Worm (Caenorhabditis elegans) whole organism, young adult: ENCODE data around the gene F01E11.3.

Source experiments
- B0019.2 ChIP-seq: fragments of 200-800 bp; sonication (Bioruptor generic); conservative IDR thresholded peaks from 2 replicates; pipeline ENCODE4 v1.3.6; 2022; ENCODE audit warnings: missing genetic modification reagents, missing genetic modification characterization, missing compliant biosample characterization
- B0261.1 ChIP-seq: sonication (generic microtip); optimal IDR thresholded peaks from 2 replicates; lab custom pipeline; 2016; ENCODE audit warnings: mild to moderate bottlenecking, missing genetic modification characterization, moderate library complexity, missing compliant biosample characterization
- C17E4.6 ChIP-seq: fragments of 200-800 bp; sonication (Bioruptor generic); IDR thresholded peaks from 2 replicates; pipeline ENCODE4 v1.3.6; 2022; ENCODE audit warnings: missing genetic modification reagents, missing genetic modification characterization, missing compliant biosample characterization
- D2030.7 ChIP-seq: fragments of 200-800 bp; sonication (Bioruptor generic); IDR thresholded peaks from 2 replicates; pipeline ENCODE4 v1.3.6; 2022; ENCODE audit warnings: missing genetic modification reagents, missing genetic modification characterization, missing compliant biosample characterization
- F33H1.4 ChIP-seq: fragments of 200-800 bp; sonication (Bioruptor generic); IDR thresholded peaks from 2 replicates; pipeline ENCODE4 v1.3.6; 2022; ENCODE audit warnings: missing genetic modification reagents, missing genetic modification characterization, missing compliant biosample characterization
- F57C9.4 ChIP-seq: sonication (generic microtip); optimal IDR thresholded peaks from 2 replicates; lab custom pipeline; 2017; ENCODE audit warnings: mild to moderate bottlenecking, missing genetic modification characterization, missing compliant biosample characterization
- K12H6.12 ChIP-seq: fragments of 200-800 bp; sonication (Bioruptor generic); optimal IDR thresholded peaks from 2 replicates; lab custom pipeline; 2018; ENCODE audit warnings: mild to moderate bottlenecking, missing genetic modification characterization, missing compliant biosample characterization
- T26A5.8 ChIP-seq: sonication (generic microtip); optimal IDR thresholded peaks from 2 replicates; lab custom pipeline; 2016; ENCODE audit warnings: missing genetic modification characterization, missing compliant biosample characterization
- Y53F4B.3 ChIP-seq: fragments of 200-800 bp; sonication (Bioruptor generic); IDR thresholded peaks from 2 replicates; pipeline ENCODE4 v1.3.6; 2022; ENCODE audit warnings: missing genetic modification reagents, missing genetic modification characterization, missing compliant biosample characterization
- Y53G8AR.9 ChIP-seq: fragments of 200-800 bp; sonication (Bioruptor generic); conservative IDR thresholded peaks from 2 replicates; pipeline ENCODE4 v1.3.6; 2022; ENCODE audit warnings: missing genetic modification reagents, missing genetic modification characterization, missing compliant biosample characterization
- Y56A3A.18 ChIP-seq: fragments of 200-800 bp; sonication (Bioruptor generic); IDR thresholded peaks from 2 replicates; pipeline ENCODE4 v1.3.6; 2022; ENCODE audit warnings: missing genetic modification reagents, missing genetic modification characterization, missing compliant biosample characterization
- Y67H2A.10 ChIP-seq: fragments of 200-800 bp; sonication (Bioruptor generic); conservative IDR thresholded peaks from 2 replicates; pipeline ENCODE4 v1.3.6; 2022; ENCODE audit warnings: missing genetic modification reagents, missing genetic modification characterization, missing compliant biosample characterization
- Y79H2A.3 ChIP-seq: fragments of 200-800 bp; sonication (Bioruptor generic); conservative IDR thresholded peaks from 2 replicates; pipeline ENCODE4 v1.3.6; 2022; ENCODE audit warnings: missing genetic modification reagents, missing genetic modification characterization, missing compliant biosample characterization
- ZK185.1 ChIP-seq: sonication (generic microtip); optimal IDR thresholded peaks from 2 replicates; lab custom pipeline; 2016; ENCODE audit warnings: mild to moderate bottlenecking, missing genetic modification characterization, missing compliant biosample characterization; ENCODE audit not compliant: poor library complexity, severe bottlenecking
- akir-1 ChIP-seq: fragments of 200-800 bp; sonication (Bioruptor generic); optimal IDR thresholded peaks from 2 replicates; lab custom pipeline; 2018; ENCODE audit warnings: mild to moderate bottlenecking, missing genetic modification characterization, moderate library complexity, missing compliant biosample characterization
- atf-7 ChIP-seq: sonication (generic microtip); optimal IDR thresholded peaks from 2 replicates; lab custom pipeline; 2017; ENCODE audit warnings: mild to moderate bottlenecking, missing genetic modification characterization, missing compliant biosample characterization
- attf-5 ChIP-seq: fragments of 200-800 bp; sonication (Bioruptor generic); optimal IDR thresholded peaks from 2 replicates; lab custom pipeline; 2018; ENCODE audit warnings: mild to moderate bottlenecking, missing genetic modification characterization, missing compliant biosample characterization
- bed-1 ChIP-seq: fragments of 200-800 bp; sonication (Bioruptor generic); IDR thresholded peaks from 2 replicates; pipeline ENCODE4 v1.3.6; 2022; ENCODE audit warnings: missing genetic modification reagents, missing genetic modification characterization, missing compliant biosample characterization
- cebp-2 ChIP-seq: fragments of 200-800 bp; sonication (Bioruptor generic); IDR thresholded peaks from 2 replicates; pipeline ENCODE4 v1.3.6; 2022; ENCODE audit warnings: missing genetic modification characterization, missing compliant biosample characterization
- ceh-40 ChIP-seq: fragments of 200-800 bp; sonication (Bioruptor generic); IDR thresholded peaks from 2 replicates; pipeline ENCODE4 v1.3.6; 2022; ENCODE audit warnings: missing genetic modification characterization, missing compliant biosample characterization
- ceh-91 ChIP-seq: fragments of 200-800 bp; sonication (Bioruptor generic); IDR thresholded peaks from 2 replicates; pipeline ENCODE4 v1.3.6; 2022; ENCODE audit warnings: missing genetic modification reagents, missing genetic modification characterization, missing compliant biosample characterization
- die-1 ChIP-seq: sonication (generic microtip); optimal IDR thresholded peaks from 2 replicates; lab custom pipeline; 2016; ENCODE audit warnings: missing genotype, mild to moderate bottlenecking, missing genetic modification characterization, missing compliant biosample characterization
- dox-1 ChIP-seq: fragments of 200-800 bp; sonication (Bioruptor generic); IDR thresholded peaks from 2 replicates; pipeline ENCODE4 v1.3.6; 2022; ENCODE audit warnings: missing genetic modification reagents, missing genetic modification characterization, missing compliant biosample characterization
- dpff-1 ChIP-seq: sonication (generic microtip); optimal IDR thresholded peaks from 2 replicates; lab custom pipeline; 2017; ENCODE audit warnings: mild to moderate bottlenecking, missing genetic modification characterization, missing compliant biosample characterization
- dpl-1 ChIP-seq: fragments of 150-350 bp; optimal IDR thresholded peaks from 2 replicates; lab custom pipeline; 2014; ENCODE audit warnings: missing biosample characterization, missing genetic modification reagents, missing genetic modification characterization
- efl-1 ChIP-seq: fragments of 150-350 bp; optimal IDR thresholded peaks from 2 replicates; lab custom pipeline; 2014; ENCODE audit warnings: missing biosample characterization, missing genetic modification reagents, missing genetic modification characterization
- egl-18 ChIP-seq: fragments of 200-800 bp; sonication (Bioruptor generic); IDR thresholded peaks from 2 replicates; pipeline ENCODE4 v1.3.6; 2022; ENCODE audit warnings: missing genetic modification reagents, missing genetic modification characterization, missing compliant biosample characterization
- gei-17 ChIP-seq: fragments of 200-800 bp; sonication (Bioruptor generic); optimal IDR thresholded peaks from 2 replicates; lab custom pipeline; 2018; ENCODE audit warnings: mild to moderate bottlenecking, missing genetic modification characterization, missing compliant biosample characterization
- hsf-1 ChIP-seq: fragments of 200-800 bp; sonication (Bioruptor generic); IDR thresholded peaks from 2 replicates; pipeline ENCODE4 v1.3.6; 2022; ENCODE audit warnings: missing genetic modification reagents, missing genetic modification characterization, missing compliant biosample characterization
- let-607 ChIP-seq, 2 experiments: fragments of 200-800 bp in 1 of 2; sonication (Bioruptor generic) in 1 of 2; sonication (generic microtip) in 1 of 2; optimal IDR thresholded peaks; 2 replicates each; lab custom pipeline; 2016 to 2018; ENCODE audit warnings: mild to moderate bottlenecking in 2 of 2, missing compliant biosample characterization in 2 of 2, missing genetic modification characterization in 2 of 2, moderate library complexity in 2 of 2, missing genotype in 1 of 2
- lin-35 ChIP-seq, 3 experiments: fragments of 150-350 bp in 2 of 3; sonication (generic microtip) in 1 of 3; optimal IDR thresholded peaks; 2 replicates each; lab custom pipeline; 2014 to 2018; ENCODE audit warnings: missing biosample characterization in 3 of 3, missing genetic modification characterization in 3 of 3, missing genetic modification reagents in 3 of 3
- lin-40 ChIP-seq: sonication (generic microtip); optimal IDR thresholded peaks from 2 replicates; lab custom pipeline; 2016; ENCODE audit warnings: missing genetic modification characterization, mild to moderate bottlenecking, missing compliant biosample characterization, missing genotype, missing genetic modification reagents
- lir-1 ChIP-seq: fragments of 200-800 bp; sonication (Bioruptor generic); conservative IDR thresholded peaks from 2 replicates; pipeline ENCODE4 v1.3.6; 2022; ENCODE audit warnings: missing genetic modification reagents, missing genetic modification characterization, missing compliant biosample characterization
- lsy-27 ChIP-seq: sonication (generic microtip); optimal IDR thresholded peaks from 2 replicates; lab custom pipeline; 2017; ENCODE audit warnings: missing genetic modification characterization, mild to moderate bottlenecking, missing compliant biosample characterization, antibody characterized with exemption, missing genotype, borderline replicate concordance; ENCODE audit not compliant: insufficient read depth
- madf-6 ChIP-seq: fragments of 200-800 bp; sonication (Bioruptor generic); IDR thresholded peaks from 2 replicates; pipeline ENCODE4 v1.3.6; 2022; ENCODE audit warnings: missing genetic modification reagents, missing genetic modification characterization, missing compliant biosample characterization
- madf-8 ChIP-seq: fragments of 200-800 bp; sonication (Bioruptor generic); conservative IDR thresholded peaks from 2 replicates; pipeline ENCODE4 v1.3.6; 2022; ENCODE audit warnings: missing genetic modification reagents, missing genetic modification characterization, missing compliant biosample characterization
- mel-28 ChIP-seq: sonication (generic microtip); optimal IDR thresholded peaks from 2 replicates; lab custom pipeline; 2016; ENCODE audit warnings: borderline replicate concordance, mild to moderate bottlenecking, missing genetic modification characterization, missing compliant biosample characterization
- nfya-1 ChIP-seq: sonication (generic microtip); optimal IDR thresholded peaks from 2 replicates; lab custom pipeline; 2017; ENCODE audit warnings: antibody characterized with exemption, missing compliant biosample characterization, missing genetic modification characterization, borderline replicate concordance; ENCODE audit not compliant: insufficient read depth
- nfya-2 ChIP-seq: fragments of 200-800 bp; sonication (Bioruptor generic); IDR thresholded peaks from 2 replicates; pipeline ENCODE4 v1.3.6; 2022; ENCODE audit warnings: missing genetic modification reagents, missing genetic modification characterization, missing compliant biosample characterization
- nfyb-1 ChIP-seq: fragments of 200-800 bp; sonication (Bioruptor generic); IDR thresholded peaks from 2 replicates; pipeline ENCODE4 v1.3.6; 2022; ENCODE audit warnings: missing genetic modification reagents, missing genetic modification characterization, missing compliant biosample characterization
- nhr-120 ChIP-seq: fragments of 200-800 bp; sonication (Bioruptor generic); IDR thresholded peaks from 2 replicates; pipeline ENCODE4 v1.3.6; 2022; ENCODE audit warnings: missing genetic modification characterization, missing compliant biosample characterization
- nhr-27 ChIP-seq: fragments of 200-800 bp; sonication (Bioruptor generic); optimal IDR thresholded peaks from 2 replicates; lab custom pipeline; 2018; ENCODE audit warnings: mild to moderate bottlenecking, missing genetic modification characterization, moderate library complexity, missing compliant biosample characterization
- nhr-80 ChIP-seq: sonication (generic microtip); optimal IDR thresholded peaks from 2 replicates; lab custom pipeline; 2016; ENCODE audit warnings: missing genetic modification characterization, missing compliant biosample characterization
- nhr-90 ChIP-seq: sonication (generic microtip); optimal IDR thresholded peaks from 2 replicates; lab custom pipeline; 2016; ENCODE audit warnings: missing genotype, mild to moderate bottlenecking, missing genetic modification characterization, missing compliant biosample characterization
- sptf-2 ChIP-seq: fragments of 200-800 bp; sonication (Bioruptor generic); optimal IDR thresholded peaks from 2 replicates; lab custom pipeline; 2018; ENCODE audit warnings: mild to moderate bottlenecking, missing genetic modification characterization, missing compliant biosample characterization
- ztf-26 ChIP-seq: sonication (generic microtip); optimal IDR thresholded peaks from 2 replicates; lab custom pipeline; 2017; ENCODE audit warnings: missing genetic modification characterization, missing compliant biosample characterization

F01E11.3 gene

DNA sequence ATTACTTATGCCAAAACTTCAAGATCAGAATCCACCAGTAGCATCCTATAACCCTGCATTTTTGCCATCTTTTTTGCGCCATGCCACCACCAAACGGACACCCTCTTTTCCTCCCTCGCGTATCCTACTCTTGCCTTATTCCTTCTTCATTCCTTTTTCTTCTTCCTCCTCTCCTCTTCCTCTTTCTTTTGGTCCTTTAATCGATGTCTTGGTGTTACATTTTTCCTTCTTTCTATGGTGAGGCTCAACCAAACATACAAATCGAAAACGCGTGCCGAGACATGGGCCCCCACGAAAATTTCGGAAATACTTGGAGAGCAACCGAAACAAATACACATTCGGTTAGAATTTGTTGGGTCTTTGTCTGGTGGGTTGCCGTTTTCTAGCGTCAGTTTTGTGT lies 4.1 kb downstream of the F01E11.3 start:
- TF ChIP-seq dox-1 (GFP tag; lab: Robert Waterston, UW) (no peak), F33H1.4 (no peak), egl-18 (GFP tag; lab: Robert Waterston, UW) (no peak), lir-1 (GFP tag; lab: Robert Waterston, UW) (no peak), Y79H2A.3 (GFP tag; lab: Robert Waterston, UW) (no peak), lin-35 (GFP tag; optimal IDR thresholded peaks at IDR 0.05; lab: Kevin White, UChicago) (no peak), Y67H2A.10 (no peak), efl-1 (GFP tag; lab: Kevin White, UChicago) (no peak), ceh-40 (GFP tag; lab: Robert Waterston, UW) (no peak), dpff-1 (tag; lab: Kevin White, UChicago) (no peak), B0261.1 (tag; lab: Kevin White, UChicago) (no peak), dpl-1 (GFP tag; lab: Kevin White, UChicago) (no peak), Y53G8AR.9 (GFP tag; lab: Robert Waterston, UW) (no peak), nhr-90 (no peak)

DNA sequence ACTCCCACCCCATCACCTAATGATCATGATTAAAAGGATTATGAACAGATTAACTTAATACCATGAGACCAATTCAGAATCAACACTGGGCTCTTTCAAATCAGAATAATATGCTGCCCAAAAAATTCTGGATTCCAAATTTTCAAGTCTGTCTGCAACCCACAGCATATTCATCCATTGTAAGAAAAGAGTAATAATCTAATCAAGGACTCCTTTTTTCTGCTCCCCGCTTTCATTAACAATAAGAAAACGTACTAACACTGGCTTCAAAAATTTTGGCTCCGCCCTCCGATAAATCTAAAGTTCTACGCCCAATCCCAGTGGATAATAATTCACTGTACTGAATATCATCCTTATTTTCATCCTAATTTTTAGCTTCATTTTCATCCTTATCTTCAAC lies 21.1 kb downstream of the F01E11.3 start:
- TF ChIP-seq C17E4.6 (GFP tag; lab: Robert Waterston, UW) (no peak), nhr-27 (tag; lab: Kevin White, UChicago) (no peak), die-1 (no peak), dox-1 (GFP tag; lab: Robert Waterston, UW) (no peak), lsy-27 (no peak), ceh-91 (no peak), F57C9.4 (tag; lab: Kevin White, UChicago) (no peak), akir-1 (GFP tag; lab: Kevin White, UChicago) (no peak), K12H6.12 (no peak), nhr-80 (no peak), nhr-90 (no peak), cebp-2 (GFP tag; lab: Robert Waterston, UW) (no peak), D2030.7 (GFP tag; lab: Robert Waterston, UW) (no peak), nfyb-1 (no peak), B0019.2 (GFP tag; lab: Robert Waterston, UW) (no peak), hsf-1 (GFP tag; lab: Robert Waterston, UW) (no peak), sptf-2 (GFP tag; lab: Kevin White, UChicago) (no peak), nfya-1 (no peak), gei-17 (no peak)

DNA sequence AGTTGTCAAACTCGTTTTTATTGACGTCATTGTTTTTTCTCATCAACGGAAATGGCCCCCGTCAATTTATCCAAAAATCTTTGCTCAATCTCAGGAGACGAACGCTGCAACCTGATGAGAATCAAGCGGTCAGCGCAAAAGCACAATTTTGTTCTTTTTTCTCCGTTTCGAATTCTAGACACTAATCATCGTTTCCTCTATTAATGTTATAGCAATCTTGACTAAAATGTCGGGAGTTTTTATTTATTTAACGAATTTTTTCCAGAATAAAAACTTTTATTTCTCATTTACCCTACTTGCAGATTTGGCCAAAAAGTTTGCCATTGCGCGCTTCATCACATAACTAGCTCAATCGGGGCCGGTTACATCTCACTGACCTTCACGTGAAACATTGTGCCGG lies 22.2 kb downstream of the F01E11.3 start, which contains the start of gene F01E11.18:
Gene F01E11.18 (plus strand): TSS at position 301 of the 400 bp plus-strand sequence.
- no peak for TF ChIP-seq dpl-1 (GFP tag; lab: Kevin White, UChicago)
- TF ChIP-seq nhr-90 = no peak
- no peak for TF ChIP-seq efl-1 (GFP tag; lab: Kevin White, UChicago)
- TF ChIP-seq ztf-26 (tag; lab: Kevin White, UChicago) = no peak
- no peak for TF ChIP-seq Y53F4B.3 (GFP tag; lab: Robert Waterston, UW)
- TF ChIP-seq lin-40 (tag; lab: Kevin White, UChicago) = no peak

DNA sequence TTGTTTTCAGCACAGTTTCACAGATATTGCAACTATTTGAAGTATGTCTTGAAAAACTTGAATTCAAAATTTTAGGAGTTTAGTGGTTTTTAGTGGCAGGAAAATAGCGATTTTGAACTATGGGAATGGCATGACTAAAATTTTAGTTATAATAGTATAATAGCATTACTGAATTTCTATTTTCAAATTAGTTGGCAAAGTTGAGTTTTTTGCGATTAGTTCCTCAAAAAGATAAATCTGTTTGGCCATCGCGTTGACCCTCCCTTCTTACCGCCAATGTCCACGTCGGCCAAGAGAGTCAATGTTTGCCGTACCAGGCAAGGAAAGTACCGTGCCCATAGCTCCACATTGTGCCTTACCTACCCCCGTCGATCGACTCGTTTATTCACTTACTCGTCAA lies 24.3 kb downstream of the F01E11.3 start, which contains the start of gene ugt-57:
Gene ugt-57 (plus strand): TSS at position 301 of the 400 bp plus-strand sequence.
- TF ChIP-seq let-607 (tag; optimal IDR thresholded peaks at IDR 0.05; lab: Kevin White, UChicago) (no peak), dpff-1 (tag; lab: Kevin White, UChicago) (no peak), ZK185.1 (tag; lab: Kevin White, UChicago) (no peak), madf-6 (GFP tag; lab: Robert Waterston, UW) (no peak), bed-1 (no peak), Y56A3A.18 (GFP tag; lab: Robert Waterston, UW) (no peak), F57C9.4 (tag; lab: Kevin White, UChicago) (no peak), nfya-2 (GFP tag; lab: Robert Waterston, UW) (no peak), cebp-2 (GFP tag; lab: Robert Waterston, UW) (no peak), T26A5.8 (tag; lab: Kevin White, UChicago) (no peak), nhr-120 (GFP tag; lab: Robert Waterston, UW) (no peak), mel-28 (no peak), atf-7 (tag; lab: Kevin White, UChicago) (no peak), attf-5 (GFP tag; lab: Kevin White, UChicago) (no peak), madf-8 (no peak), B0019.2 (GFP tag; lab: Robert Waterston, UW) (no peak)
